Fruit fly (Drosophila melanogaster): ENCODE data around the gene CG5131.
A peak's percentile ranks its signal among the peaks of the same experiment; 100 is the strongest.

Gene CG5131

DNA sequence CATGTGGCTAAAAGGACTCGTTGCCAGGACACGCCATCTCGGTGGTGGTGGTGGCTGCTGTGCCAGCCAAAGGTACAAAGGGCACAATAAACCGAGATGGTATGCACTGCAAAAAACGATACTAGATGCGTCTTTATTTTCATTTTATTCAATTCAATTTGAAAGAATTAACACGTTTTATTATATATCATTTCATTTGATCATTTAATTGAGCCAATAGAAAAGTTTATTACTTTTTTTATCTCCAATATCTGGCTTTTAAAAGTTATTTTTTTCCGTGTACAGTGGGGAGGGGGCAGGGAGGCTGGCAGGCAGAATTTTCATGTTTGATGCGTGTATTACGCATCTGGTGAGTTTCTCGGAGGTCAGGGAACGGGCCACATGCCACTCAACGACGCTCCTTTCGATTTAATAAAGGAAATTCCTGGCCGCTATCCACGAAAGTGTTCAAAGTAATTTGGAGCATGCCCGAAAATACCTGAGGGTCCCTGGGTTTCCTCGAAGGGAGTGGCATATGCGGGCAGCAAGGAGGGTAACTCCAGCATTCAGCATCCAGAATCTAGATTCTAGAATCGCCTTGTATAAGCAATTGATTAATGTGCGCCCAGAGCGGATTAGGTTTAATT, 29.9 kb downstream of the CG5131 start (continued):
- TF ChIP-seq gsb-n (tag; optimal IDR thresholded peaks at IDR 0.05), result peak; percentile 87
- TF ChIP-seq CG12744 (GFP tag; optimal IDR thresholded peaks at IDR 0.05), result no peak
- TF ChIP-seq HmgZ (tag; optimal IDR thresholded peaks at IDR 0.05), result peak; percentile 79
- TF ChIP-seq CG17361 (GFP tag; IDR thresholded peaks at IDR 0.05), result peak; percentile 92
- TF ChIP-seq dmrt99B (tag; optimal IDR thresholded peaks at IDR 0.05), result peak; percentile 94
- no peak for TF ChIP-seq CG8290 (GFP tag; optimal IDR thresholded peaks at IDR 0.05)
- peak in 1 of 2 experiments; percentile 28 for TF ChIP-seq CG8290 (tag; optimal IDR thresholded peaks at IDR 0.05)
- TF ChIP-seq dm (GFP tag; optimal IDR thresholded peaks at IDR 0.05), result peak; percentile 54
- peak; percentile 85 for TF ChIP-seq org-1 (GFP tag; optimal IDR thresholded peaks at IDR 0.05)
- TF ChIP-seq hbn (GFP tag; IDR thresholded peaks at IDR 0.05; ENCODE audit: partially characterized antibody), result no peak
- TF ChIP-seq Vsx1 (GFP tag; optimal IDR thresholded peaks at IDR 0.05), result peak; percentile 75
- TF ChIP-seq az2 (GFP tag; optimal IDR thresholded peaks at IDR 0.05), result peak; percentile 80
- peak; percentile 64; the same call in 1 of the 3 replicates for TF ChIP-seq jigr1 (GFP tag; IDR thresholded peaks at IDR 0.05)
- TF ChIP-seq CG10979 (tag; optimal IDR thresholded peaks at IDR 0.05), result peak; percentile 95
- TF ChIP-seq lola (GFP tag; optimal IDR thresholded peaks at IDR 0.05), result peak in 1 of 3 experiments; percentile 94
- peak; percentile 50 for TF ChIP-seq Jarid2 (GFP tag; optimal IDR thresholded peaks at IDR 0.05)
- peak; percentile 86 for TF ChIP-seq sqz (GFP tag; optimal IDR thresholded peaks at IDR 0.05)
- TF ChIP-seq klu (GFP tag; IDR thresholded peaks at IDR 0.05), result peak; percentile 56; the same call in 1 of the 2 replicates
- peak; percentile 56 for TF ChIP-seq CG1792 (GFP tag; optimal IDR thresholded peaks at IDR 0.05)
- TF ChIP-seq Neu2 (GFP tag; optimal IDR thresholded peaks at IDR 0.05; ENCODE audit: borderline replicate concordance), result no peak
- TF ChIP-seq Dref (GFP tag; IDR thresholded peaks at IDR 0.05), result no peak
- TF ChIP-seq CG18262 (tag; optimal IDR thresholded peaks at IDR 0.05), result peak; percentile 95
- TF ChIP-seq oc (tag; optimal IDR thresholded peaks at IDR 0.05), result peak; percentile 80
- peak; percentile 47; the same call in 1 of the 2 replicates for TF ChIP-seq ro (GFP tag; IDR thresholded peaks at IDR 0.05)
- peak; percentile 75 for TF ChIP-seq ac (GFP tag; optimal IDR thresholded peaks at IDR 0.05)
- peak; percentile 80 for TF ChIP-seq CG7357 (GFP tag; IDR thresholded peaks at IDR 0.05)
- peak; percentile 23 for TF ChIP-seq wek (GFP tag; optimal IDR thresholded peaks at IDR 0.05)
- peak; percentile 79 for TF ChIP-seq slbo (GFP tag; IDR thresholded peaks at IDR 0.05)
- TF ChIP-seq CG16863 (GFP tag; optimal IDR thresholded peaks at IDR 0.05), result peak; percentile 79
- peak; percentile 86 for TF ChIP-seq HHEX (GFP tag; optimal IDR thresholded peaks at IDR 0.05)
- TF ChIP-seq Meics (GFP tag; optimal IDR thresholded peaks at IDR 0.05), result peak; percentile 86
- TF ChIP-seq CG4820 (GFP tag; optimal IDR thresholded peaks at IDR 0.05), result peak; percentile 88
- no peak for TF ChIP-seq lov (optimal IDR thresholded peaks at IDR 0.05)
- peak; percentile 85; the same call in 2 of the 3 replicates for TF ChIP-seq lov (GFP tag; IDR thresholded peaks at IDR 0.05)
- TF ChIP-seq CG11085 (GFP tag; IDR thresholded peaks at IDR 0.05), result peak; percentile 75
- TF ChIP-seq Taf1 (GFP tag; IDR thresholded peaks at IDR 0.05), result peak; percentile 41; the same call in 1 of the 2 replicates
- peak; percentile 79 for TF ChIP-seq CG32532 (GFP tag; IDR thresholded peaks at IDR 0.05)
- TF ChIP-seq CG12659 (GFP tag; optimal IDR thresholded peaks at IDR 0.05), result peak; percentile 86
- TF ChIP-seq cwo (GFP tag; optimal IDR thresholded peaks at IDR 0.05), result peak; percentile 83
- TF ChIP-seq Pdp1 (GFP tag; optimal IDR thresholded peaks at IDR 0.05), result peak in 1 of 2 experiments; percentile 70
- TF ChIP-seq PHDP (tag; optimal IDR thresholded peaks at IDR 0.05), result peak; percentile 88
- TF ChIP-seq Ada2b (GFP tag; IDR thresholded peaks at IDR 0.05), result peak; percentile 86
- TF ChIP-seq nerfin-2 (GFP tag; IDR thresholded peaks at IDR 0.05; ENCODE audit: partially characterized antibody), result no peak
- no peak for TF ChIP-seq CG16813 (GFP tag; IDR thresholded peaks at IDR 0.05; ENCODE audit: partially characterized antibody)
- peak; percentile 81 for TF ChIP-seq CG18764 (GFP tag; optimal IDR thresholded peaks at IDR 0.05)
- TF ChIP-seq CG7786 (GFP tag; optimal IDR thresholded peaks at IDR 0.05), result peak; percentile 64
- 0 out of 3 replicates have a peak, but pooled peaks have one; percentile 42 for TF ChIP-seq z (GFP tag; IDR thresholded peaks at IDR 0.05)
- no peak for TF ChIP-seq CG17912 (GFP tag; optimal IDR thresholded peaks at IDR 0.05)
- TF ChIP-seq CG18619 (GFP tag; optimal IDR thresholded peaks at IDR 0.05), result peak; percentile 75
